Worm (Caenorhabditis elegans) whole organism, L4 larva: ENCODE results near the gene C34C12.8.

Experiments
- F49E8.2 ChIP-seq: sonication (generic microtip); optimal IDR thresholded peaks from 2 replicates; lab custom pipeline; 2016; ENCODE audit warnings: missing compliant biosample characterization, mild to moderate bottlenecking, missing genetic modification characterization, borderline replicate concordance
- T20F7.1 ChIP-seq: fragments of 200-800 bp; sonication (Bioruptor generic); optimal IDR thresholded peaks from 2 replicates; lab custom pipeline; 2018; ENCODE audit warnings: mild to moderate bottlenecking, missing genetic modification characterization, missing compliant biosample characterization
- T26A8.4 ChIP-seq: fragments of 200-800 bp; sonication (Bioruptor generic); IDR thresholded peaks from 2 replicates; pipeline ENCODE4 v1.3.6; 2022; ENCODE audit warnings: missing genetic modification characterization, missing compliant biosample characterization
- Y48G9A.11 ChIP-seq: fragments of 200-800 bp; sonication (Bioruptor generic); IDR thresholded peaks from 2 replicates; pipeline ENCODE4 v1.3.6; 2022; ENCODE audit warnings: missing genetic modification reagents, missing genetic modification characterization, missing compliant biosample characterization
- Y5F2A.4 ChIP-seq: fragments of 200-800 bp; sonication (Bioruptor generic); optimal IDR thresholded peaks from 2 replicates; lab custom pipeline; 2018; ENCODE audit warnings: mild to moderate bottlenecking, missing genetic modification characterization, missing compliant biosample characterization
- Y75B8A.6 ChIP-seq: fragments of 200-800 bp; sonication (Bioruptor generic); IDR thresholded peaks from 2 replicates; pipeline ENCODE4 v1.3.6; 2022; ENCODE audit warnings: missing genetic modification reagents, missing genetic modification characterization, missing compliant biosample characterization
- ZK546.5 ChIP-seq, 2 experiments: sonication (generic microtip); optimal IDR thresholded peaks; 2 replicates each; lab custom pipeline; 2017; ENCODE audit warnings: missing biosample characterization in 2 of 2, missing genetic modification characterization in 2 of 2
- arid-1 ChIP-seq: fragments of 200-800 bp; sonication (Bioruptor generic); conservative IDR thresholded peaks from 2 replicates; pipeline ENCODE4 v1.3.6; 2022; ENCODE audit warnings: missing genetic modification reagents, missing genetic modification characterization, missing compliant biosample characterization
- ceh-28 ChIP-seq: fragments of 150-350 bp; optimal IDR thresholded peaks from 2 replicates; lab custom pipeline; 2014; ENCODE audit warnings: missing biosample characterization, missing genetic modification reagents, missing genetic modification characterization
- ceh-32 ChIP-seq: sonication (generic microtip); optimal IDR thresholded peaks from 2 replicates; lab custom pipeline; 2016; ENCODE audit warnings: mild to moderate bottlenecking, missing genetic modification characterization, missing compliant biosample characterization; ENCODE audit not compliant: poor library complexity
- ceh-62 ChIP-seq: sonication (generic microtip); optimal IDR thresholded peaks from 2 replicates; lab custom pipeline; 2017; ENCODE audit warnings: missing biosample characterization, missing genetic modification characterization
- ces-1 ChIP-seq: fragments of 150-350 bp; sonication (generic microtip); optimal IDR thresholded peaks from 4 replicates; lab custom pipeline; 2014; ENCODE audit warnings: missing biosample characterization, missing genetic modification reagents, missing genetic modification characterization
- daf-19 ChIP-seq: fragments of 200-800 bp; sonication (Bioruptor generic); conservative IDR thresholded peaks from 2 replicates; pipeline ENCODE4 v1.3.6; 2022; ENCODE audit warnings: missing genetic modification characterization, missing compliant biosample characterization
- daf-8 ChIP-seq: fragments of 200-800 bp; sonication (Bioruptor generic); IDR thresholded peaks from 2 replicates; pipeline ENCODE4 v1.3.6; 2022; ENCODE audit warnings: missing genetic modification characterization, missing compliant biosample characterization
- dmd-8 ChIP-seq: fragments of 200-800 bp; sonication (Bioruptor generic); IDR thresholded peaks from 2 replicates; pipeline ENCODE4 v1.3.6; 2022; ENCODE audit warnings: missing genetic modification characterization, missing compliant biosample characterization
- dpl-1 ChIP-seq: fragments of 150-350 bp; optimal IDR thresholded peaks from 2 replicates; lab custom pipeline; 2014; ENCODE audit warnings: missing biosample characterization, missing genetic modification reagents, missing genetic modification characterization
- duxl-1 ChIP-seq: sonication (generic microtip); optimal IDR thresholded peaks from 2 replicates; lab custom pipeline; 2016; ENCODE audit warnings: mild to moderate bottlenecking, missing genetic modification characterization, moderate library complexity, missing compliant biosample characterization; ENCODE audit not compliant: poor library complexity
- dve-1 ChIP-seq: sonication (generic microtip); optimal IDR thresholded peaks from 2 replicates; lab custom pipeline; 2017; ENCODE audit warnings: antibody characterized with exemption, mild to moderate bottlenecking, missing genetic modification characterization, missing compliant biosample characterization; ENCODE audit not compliant: insufficient read depth
- egl-43 ChIP-seq: fragments of 200-800 bp; sonication (Bioruptor generic); IDR thresholded peaks from 2 replicates; pipeline ENCODE4 v1.3.6; 2022; ENCODE audit warnings: missing genetic modification reagents, missing genetic modification characterization, missing compliant biosample characterization
- fkh-10 ChIP-seq: fragments of 150-350 bp; optimal IDR thresholded peaks from 2 replicates; lab custom pipeline; 2014; ENCODE audit warnings: missing biosample characterization, missing genetic modification reagents, missing genetic modification characterization
- hif-1 ChIP-seq, 2 experiments: sonication (generic microtip); optimal IDR thresholded peaks; 2 replicates each; lab custom pipeline; 2016 to 2017; ENCODE audit warnings: missing compliant biosample characterization in 2 of 2, missing genetic modification characterization in 2 of 2, missing genetic modification reagents in 2 of 2, missing genotype in 2 of 2, mild to moderate bottlenecking in 1 of 2
- hmg-1.1 ChIP-seq: fragments of 200-800 bp; sonication (Bioruptor generic); IDR thresholded peaks from 2 replicates; pipeline ENCODE4 v1.3.6; 2022; ENCODE audit warnings: missing genetic modification reagents, missing genetic modification characterization, missing compliant biosample characterization
- lin-1 ChIP-seq: fragments of 200-800 bp; sonication (Bioruptor generic); IDR thresholded peaks from 2 replicates; pipeline ENCODE4 v1.3.6; 2022; ENCODE audit warnings: missing genetic modification reagents, missing genetic modification characterization, missing compliant biosample characterization
- lin-15B ChIP-seq: fragments of 150-350 bp; sonication (generic microtip); optimal IDR thresholded peaks from 3 replicates; lab custom pipeline; 2014; ENCODE audit warnings: missing biosample characterization, missing genetic modification characterization
- lin-29 ChIP-seq: fragments of 200-800 bp; sonication (Bioruptor generic); IDR thresholded peaks from 2 replicates; pipeline ENCODE4 v1.3.6; 2022; ENCODE audit warnings: missing genetic modification reagents, missing genetic modification characterization, missing compliant biosample characterization
- lir-3 ChIP-seq: sonication (generic microtip); optimal IDR thresholded peaks from 2 replicates; lab custom pipeline; 2016; ENCODE audit warnings: mild to moderate bottlenecking, missing genetic modification characterization, missing compliant biosample characterization
- lsy-2 ChIP-seq, 2 experiments: fragments of 150-350 bp in 1 of 2; sonication (generic microtip) in 1 of 2; optimal IDR thresholded peaks; 2 replicates each; lab custom pipeline; 2014 to 2017; ENCODE audit warnings: missing biosample characterization in 2 of 2, missing genetic modification characterization in 2 of 2
- mdl-1 ChIP-seq, 2 experiments: fragments of 150-350 bp in 1 of 2; sonication (generic microtip) in 1 of 2; optimal IDR thresholded peaks; 2 replicates each; lab custom pipeline; 2014 to 2017; ENCODE audit warnings: missing biosample characterization in 2 of 2, missing genetic modification characterization in 2 of 2
- mep-1 ChIP-seq: fragments of 150-350 bp; sonication (generic microtip); optimal IDR thresholded peaks from 3 replicates; lab custom pipeline; 2014; ENCODE audit warnings: missing biosample characterization, missing genetic modification characterization
- mxl-2 ChIP-seq: fragments of 200-800 bp; sonication (Bioruptor generic); conservative IDR thresholded peaks from 2 replicates; pipeline ENCODE4 v1.3.6; 2022; ENCODE audit warnings: missing genetic modification reagents, missing genetic modification characterization, missing compliant biosample characterization
- nhr-10 ChIP-seq: fragments of 150-350 bp; optimal IDR thresholded peaks from 2 replicates; lab custom pipeline; 2014; ENCODE audit warnings: missing biosample characterization, missing genetic modification characterization
- nhr-111 ChIP-seq: fragments of 200-800 bp; sonication (Bioruptor generic); optimal IDR thresholded peaks from 2 replicates; lab custom pipeline; 2018; ENCODE audit warnings: mild to moderate bottlenecking, missing genetic modification characterization, missing compliant biosample characterization
- nhr-25 ChIP-seq: sonication (generic microtip); optimal IDR thresholded peaks from 2 replicates; lab custom pipeline; 2017; ENCODE audit warnings: missing genetic modification characterization, mild to moderate bottlenecking, missing compliant biosample characterization, antibody characterized with exemption, moderate library complexity, borderline replicate concordance; ENCODE audit not compliant: insufficient read depth
- nhr-28 ChIP-seq: fragments of 150-350 bp; optimal IDR thresholded peaks from 2 replicates; lab custom pipeline; 2014; ENCODE audit warnings: missing biosample characterization, missing genetic modification characterization
- nhr-41 ChIP-seq: fragments of 200-800 bp; sonication (Bioruptor generic); IDR thresholded peaks from 2 replicates; pipeline ENCODE4 v1.3.6; 2022; ENCODE audit warnings: missing genetic modification reagents, missing genetic modification characterization, missing compliant biosample characterization
- nhr-42 ChIP-seq: fragments of 200-800 bp; sonication (Bioruptor generic); IDR thresholded peaks from 2 replicates; pipeline ENCODE4 v1.3.6; 2022; ENCODE audit warnings: missing genetic modification characterization, missing compliant biosample characterization
- nhr-48 ChIP-seq: sonication (generic microtip); optimal IDR thresholded peaks from 2 replicates; lab custom pipeline; 2016; ENCODE audit warnings: mild to moderate bottlenecking, missing genetic modification characterization, missing compliant biosample characterization
- nhr-76 ChIP-seq: fragments of 150-350 bp; optimal IDR thresholded peaks from 2 replicates; lab custom pipeline; 2014; ENCODE audit warnings: missing biosample characterization, missing genetic modification characterization
- nhr-77 ChIP-seq: fragments of 150-350 bp; optimal IDR thresholded peaks from 2 replicates; lab custom pipeline; 2014; ENCODE audit warnings: missing biosample characterization, missing genetic modification characterization
- pqm-1 ChIP-seq: sonication (generic microtip); optimal IDR thresholded peaks from 2 replicates; lab custom pipeline; 2017; ENCODE audit warnings: missing biosample characterization, missing genetic modification characterization
- rbr-2 ChIP-seq: sonication (generic microtip); optimal IDR thresholded peaks from 2 replicates; lab custom pipeline; 2016; ENCODE audit warnings: missing genotype, missing genetic modification characterization, missing compliant biosample characterization
- saeg-2 ChIP-seq: fragments of 200-800 bp; sonication (Bioruptor generic); IDR thresholded peaks from 2 replicates; pipeline ENCODE4 v1.3.6; 2022; ENCODE audit warnings: missing genetic modification reagents, missing genetic modification characterization, missing compliant biosample characterization
- skn-1 ChIP-seq: fragments of 150-350 bp; optimal IDR thresholded peaks from 2 replicates; lab custom pipeline; 2014; ENCODE audit warnings: missing biosample characterization, missing genetic modification characterization
- snpc-1.2 ChIP-seq: fragments of 200-800 bp; sonication (Bioruptor generic); IDR thresholded peaks from 2 replicates; pipeline ENCODE4 v1.3.6; 2022; ENCODE audit warnings: missing genetic modification reagents, missing genetic modification characterization, missing compliant biosample characterization
- spr-3 ChIP-seq: fragments of 200-800 bp; sonication (Bioruptor generic); optimal IDR thresholded peaks from 2 replicates; lab custom pipeline; 2018; ENCODE audit warnings: mild to moderate bottlenecking, missing genetic modification characterization, missing compliant biosample characterization
- tra-1 ChIP-seq: fragments of 200-800 bp; sonication (Bioruptor generic); IDR thresholded peaks from 2 replicates; pipeline ENCODE4 v1.3.6; 2022; ENCODE audit warnings: missing genetic modification reagents, missing genetic modification characterization, missing compliant biosample characterization
- unc-39 ChIP-seq: sonication (generic microtip); optimal IDR thresholded peaks from 2 replicates; lab custom pipeline; 2017; ENCODE audit warnings: missing biosample characterization, missing genetic modification characterization
- zag-1 ChIP-seq: fragments of 150-350 bp; optimal IDR thresholded peaks from 2 replicates; lab custom pipeline; 2014; ENCODE audit warnings: missing biosample characterization, missing genetic modification characterization
- zfp-2 ChIP-seq: sonication (generic microtip); optimal IDR thresholded peaks from 2 replicates; lab custom pipeline; 2016; ENCODE audit warnings: mild to moderate bottlenecking, missing genetic modification characterization, missing compliant biosample characterization
- zip-2 ChIP-seq: fragments of 150-350 bp; optimal IDR thresholded peaks from 2 replicates; lab custom pipeline; 2014; ENCODE audit warnings: missing biosample characterization, missing genetic modification characterization
- ztf-11 ChIP-seq: fragments of 150-350 bp; optimal IDR thresholded peaks from 2 replicates; lab custom pipeline; 2014; ENCODE audit warnings: missing biosample characterization, missing genetic modification characterization

The C34C12.8 gene

DNA sequence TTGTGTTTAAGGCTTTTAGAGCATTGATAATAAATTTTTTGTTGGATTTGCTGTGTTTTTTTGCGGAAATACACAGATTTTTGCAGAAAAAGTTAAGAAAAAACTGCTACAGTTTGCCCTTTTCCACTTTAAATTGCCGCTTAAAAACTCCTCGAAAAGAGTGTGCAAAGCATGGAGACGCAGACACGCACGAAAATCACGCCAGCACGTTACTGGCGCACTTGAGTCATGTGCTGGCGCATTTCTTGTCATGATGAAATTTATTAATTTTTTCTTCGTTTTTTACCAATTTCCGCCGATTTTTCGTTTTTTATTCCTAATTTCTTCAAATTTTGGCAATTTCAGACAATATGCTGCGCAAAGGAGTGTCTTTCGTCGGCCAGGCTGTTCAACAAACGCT is at the start of gene C34C12.8:
Gene C34C12.8, plus strand, starts transcription at position 346 of the 400 bp plus-strand sequence.
- TF ChIP-seq pqm-1 (tag; lab: Kevin White, UChicago) (no peak), duxl-1 (peak; percentile 93), ZK546.5 (tag; optimal IDR thresholded peaks at IDR 0.05; lab: Kevin White, UChicago) (peak in 1 of 2 experiments; percentile 42), nhr-77 (tag; lab: Kevin White, UChicago) (peak; percentile 84), lir-3 (peak; percentile 65), nhr-10 (no peak), dpl-1 (GFP tag; lab: Kevin White, UChicago) (peak; percentile 97), saeg-2 (GFP tag; lab: Robert Waterston, UW) (peak; percentile 88), T26A8.4 (GFP tag; lab: Robert Waterston, UW) (peak; percentile 95), fkh-10 (peak; percentile 84), Y48G9A.11 (GFP tag; lab: Robert Waterston, UW) (peak; percentile 82), nhr-111 (no peak), arid-1 (GFP tag; lab: Robert Waterston, UW) (peak; percentile 88), lin-15B (tag; lab: Kevin White, UChicago) (peak; percentile 84), T20F7.1 (GFP tag; lab: Kevin White, UChicago) (peak; percentile 83), nhr-28 (tag; lab: Kevin White, UChicago) (peak; percentile 78), snpc-1.2 (GFP tag; lab: Robert Waterston, UW) (peak; percentile 64), mep-1 (tag; lab: Kevin White, UChicago) (peak; percentile 94), zip-2 (tag; lab: Kevin White, UChicago) (peak; percentile 74), lin-29 (GFP tag; lab: Robert Waterston, UW) (peak; percentile 91), ceh-32 (tag; lab: Kevin White, UChicago) (no peak), hmg-1.1 (peak; percentile 93), ceh-28 (tag; lab: Kevin White, UChicago) (no peak), F49E8.2 (tag; lab: Kevin White, UChicago) (peak; percentile 88), nhr-42 (peak; percentile 92), hif-1 (tag; optimal IDR thresholded peaks at IDR 0.05; lab: Kevin White, UChicago) (peak; percentile 28 to 67), nhr-76 (peak; percentile 34), nhr-25 (tag; lab: Kevin White, UChicago) (peak; percentile 75), tra-1 (GFP tag; lab: Robert Waterston, UW) (peak; percentile 92), ces-1 (GFP tag; lab: Kevin White, UChicago) (no peak), dmd-8 (peak; percentile 35; the same call in 1 of the 2 replicates), lin-1 (GFP tag; lab: Robert Waterston, UW) (peak; percentile 86), daf-19 (GFP tag; lab: Robert Waterston, UW) (peak; percentile 72; the same call in 1 of the 2 replicates), nhr-48 (tag; lab: Kevin White, UChicago) (peak; percentile 81), dve-1 (tag; lab: Kevin White, UChicago) (peak; percentile 97), rbr-2 (peak; percentile 91), ceh-62 (no peak), skn-1 (no peak), zfp-2 (tag; lab: Kevin White, UChicago) (peak; percentile 55), daf-8 (no peak), mdl-1 (tag; optimal IDR thresholded peaks at IDR 0.05; lab: Kevin White, UChicago) (no peak), zag-1 (tag; lab: Kevin White, UChicago) (peak; percentile 76), mxl-2 (GFP tag; lab: Robert Waterston, UW) (0 out of 2 replicates have a peak, but pooled peaks have one; percentile 23), nhr-41 (GFP tag; lab: Robert Waterston, UW) (no peak), ztf-11 (tag; lab: Kevin White, UChicago) (no peak), lsy-2 (tag; optimal IDR thresholded peaks at IDR 0.05; lab: Kevin White, UChicago) (peak; percentile 72 to 97), Y75B8A.6 (GFP tag; lab: Robert Waterston, UW) (no peak), unc-39 (tag; lab: Kevin White, UChicago) (no peak), Y5F2A.4 (GFP tag; lab: Kevin White, UChicago) (peak; percentile 71), spr-3 (GFP tag; lab: Kevin White, UChicago) (peak; percentile 83), egl-43 (GFP tag; lab: Robert Waterston, UW) (peak; percentile 84)
